Worm (Caenorhabditis elegans) whole organism, L4 larva: ENCODE results near the gene mpst-1.

Experiments
- duxl-1 ChIP-seq: sonication (generic microtip); optimal IDR thresholded peaks from 2 replicates; lab custom pipeline; 2016; ENCODE audit warnings: mild to moderate bottlenecking, missing genetic modification characterization, moderate library complexity, missing compliant biosample characterization; ENCODE audit not compliant: poor library complexity
- lim-7 ChIP-seq: fragments of 200-800 bp; sonication (Bioruptor generic); IDR thresholded peaks from 2 replicates; pipeline ENCODE4 v1.3.6; 2022; ENCODE audit warnings: missing genetic modification characterization, missing compliant biosample characterization
- madf-5 ChIP-seq, 2 experiments: fragments of 200-800 bp; sonication (Bioruptor generic); IDR thresholded peaks; 2 replicates each; pipeline ENCODE4 v1.3.6; 2022; ENCODE audit warnings: missing compliant biosample characterization in 2 of 2, missing genetic modification characterization in 2 of 2
- nhr-237 ChIP-seq: sonication (generic microtip); optimal IDR thresholded peaks from 2 replicates; lab custom pipeline; 2017; ENCODE audit warnings: missing biosample characterization, missing genetic modification characterization
- nhr-25 ChIP-seq: sonication (generic microtip); optimal IDR thresholded peaks from 2 replicates; lab custom pipeline; 2017; ENCODE audit warnings: missing genetic modification characterization, mild to moderate bottlenecking, missing compliant biosample characterization, antibody characterized with exemption, moderate library complexity, borderline replicate concordance; ENCODE audit not compliant: insufficient read depth
- snpc-4 ChIP-seq: fragments of 150-350 bp; optimal IDR thresholded peaks from 2 replicates; lab custom pipeline; 2014; ENCODE audit warnings: missing biosample characterization, missing genetic modification characterization
- zag-1 ChIP-seq: fragments of 150-350 bp; optimal IDR thresholded peaks from 2 replicates; lab custom pipeline; 2014; ENCODE audit warnings: missing biosample characterization, missing genetic modification characterization
- ztf-7 ChIP-seq: fragments of 150-350 bp; optimal IDR thresholded peaks from 2 replicates; lab custom pipeline; 2014; ENCODE audit warnings: missing biosample characterization, missing genetic modification characterization

- no peak for TF ChIP-seq madf-5 (GFP tag; IDR thresholded peaks at IDR 0.05; lab: Robert Waterston, UW)
- no peak for TF ChIP-seq nhr-25 (tag; lab: Kevin White, UChicago)
- no peak for TF ChIP-seq duxl-1 (tag; lab: Kevin White, UChicago)
- TF ChIP-seq lim-7 (GFP tag; lab: Robert Waterston, UW): no peak
- no peak for TF ChIP-seq zag-1
- TF ChIP-seq ztf-7: no peak
- TF ChIP-seq nhr-237 (tag; lab: Kevin White, UChicago): no peak
- TF ChIP-seq snpc-4 (tag; lab: Kevin White, UChicago): no peak
Measured at ce11 chrV:11823978-11824377, 2.9 kb downstream of the mpst-1 start.
